Fruit fly (Drosophila melanogaster) whole organism, embryonic: ENCODE data around the gene RpS2.

Experiments used
- Atf3 ChIP-seq: fragments of 200-800 bp; sonication (Bioruptor generic); optimal IDR thresholded peaks from 3 replicates; lab custom pipeline; 2016; ENCODE audit warnings: missing biosample characterization, missing genetic modification characterization
- Awh ChIP-seq: fragments of 200-800 bp; sonication (Bioruptor generic); IDR thresholded peaks from 2 replicates; pipeline ENCODE4, ENCODE4 v1.3.6; 2022; ENCODE audit warnings: missing biosample characterization, missing genetic modification characterization
- CG10267 ChIP-seq: fragments of 200-800 bp; sonication (Bioruptor generic); optimal IDR thresholded peaks from 2 replicates; lab custom pipeline; 2018; ENCODE audit warnings: missing biosample characterization, mild to moderate bottlenecking, missing genetic modification characterization, moderate library complexity
- CG10274 ChIP-seq: fragments of 200-800 bp; sonication (Bioruptor generic); optimal IDR thresholded peaks from 3 replicates; lab custom pipeline; 2017; ENCODE audit warnings: missing biosample characterization, mild to moderate bottlenecking, missing genetic modification characterization
- CG11093 ChIP-seq: fragments of 200-800 bp; sonication (Bioruptor generic); IDR thresholded peaks from 3 replicates; pipeline ENCODE4 v1.3.6; 2022; ENCODE audit warnings: missing biosample characterization, missing genetic modification characterization
- CG13287 ChIP-seq: fragments of 200-800 bp; sonication (Bioruptor generic); IDR thresholded peaks from 2 replicates; pipeline ENCODE4 v1.3.6; 2022; ENCODE audit warnings: missing biosample characterization, missing genetic modification characterization; ENCODE audit not compliant: partially characterized antibody
- CG13624 ChIP-seq: fragments of 200-800 bp; sonication (Bioruptor generic); optimal IDR thresholded peaks from 2 replicates; lab custom pipeline; 2016; ENCODE audit warnings: missing biosample characterization, missing genetic modification characterization
- CG13894 ChIP-seq: fragments of 200-800 bp; sonication (Bioruptor generic); optimal IDR thresholded peaks from 3 replicates; lab custom pipeline; 2018; ENCODE audit warnings: missing biosample characterization, mild to moderate bottlenecking, missing genetic modification characterization, moderate library complexity
- CG14710 ChIP-seq: fragments of 200-800 bp; sonication (Bioruptor generic); optimal IDR thresholded peaks from 3 replicates; lab custom pipeline; 2019; ENCODE audit warnings: missing biosample characterization, mild to moderate bottlenecking, missing genetic modification characterization, moderate library complexity
- CG15269 ChIP-seq: fragments of 200-800 bp; sonication (Bioruptor generic); optimal IDR thresholded peaks from 2 replicates; lab custom pipeline; 2018; ENCODE audit warnings: missing biosample characterization, mild to moderate bottlenecking, missing genetic modification characterization, moderate library complexity
- CG17912 ChIP-seq: fragments of 200-800 bp; sonication (Bioruptor generic); optimal IDR thresholded peaks from 2 replicates; lab custom pipeline; 2018; ENCODE audit warnings: missing biosample characterization, mild to moderate bottlenecking, missing genetic modification characterization
- CG3281 ChIP-seq: fragments of 200-800 bp; sonication (Bioruptor generic); optimal IDR thresholded peaks from 3 replicates; lab custom pipeline; 2017; ENCODE audit warnings: missing biosample characterization, mild to moderate bottlenecking, missing genetic modification characterization
- CG33213 ChIP-seq: fragments of 200-800 bp; sonication (Bioruptor generic); optimal IDR thresholded peaks from 3 replicates; lab custom pipeline; 2016; ENCODE audit warnings: missing biosample characterization, missing genetic modification characterization
- CG3995 ChIP-seq: fragments of 200-800 bp; sonication (Bioruptor generic); optimal IDR thresholded peaks from 3 replicates; lab custom pipeline; 2016; ENCODE audit warnings: missing biosample characterization, missing genetic modification characterization
- CG42726 ChIP-seq: fragments of 200-800 bp; sonication (Bioruptor generic); IDR thresholded peaks from 2 replicates; pipeline ENCODE4 v1.3.6; 2022; ENCODE audit warnings: missing biosample characterization, missing genetic modification characterization; ENCODE audit not compliant: partially characterized antibody
- CG4404 ChIP-seq: fragments of 200-800 bp; sonication (Bioruptor generic); IDR thresholded peaks from 2 replicates; pipeline ENCODE4 v1.3.6; 2022; ENCODE audit warnings: missing biosample characterization, missing genetic modification characterization
- CG6654 ChIP-seq: fragments of 200-800 bp; sonication (Bioruptor generic); optimal IDR thresholded peaks from 2 replicates; lab custom pipeline; 2017; ENCODE audit warnings: missing biosample characterization, mild to moderate bottlenecking, missing genetic modification characterization
- CG7372 ChIP-seq: fragments of 200-800 bp; sonication (Bioruptor generic); IDR thresholded peaks from 2 replicates; pipeline ENCODE4 v1.3.6; 2022; ENCODE audit warnings: missing biosample characterization, missing genetic modification characterization
- CG8290 ChIP-seq, 3 experiments: fragments of 200-800 bp; sonication (Bioruptor generic); optimal IDR thresholded peaks; 2 replicates each; lab custom pipeline; 2016 to 2019; ENCODE audit warnings: missing biosample characterization in 3 of 3, missing genetic modification characterization in 3 of 3, mild to moderate bottlenecking in 2 of 3, moderate library complexity in 1 of 3
- D19A ChIP-seq: fragments of 200-800 bp; optimal IDR thresholded peaks from 3 replicates; lab custom pipeline; 2019; ENCODE audit warnings: missing biosample characterization, mild to moderate bottlenecking, missing genetic modification characterization, moderate library complexity
- Dref ChIP-seq: fragments of 200-800 bp; sonication (Bioruptor generic); IDR thresholded peaks from 2 replicates; pipeline ENCODE4 v1.3.6; 2022; ENCODE audit warnings: missing biosample characterization, missing genetic modification characterization
- ERR ChIP-seq: fragments of 200-800 bp; sonication (Bioruptor generic); optimal IDR thresholded peaks from 2 replicates; lab custom pipeline; 2016; ENCODE audit warnings: missing biosample characterization, missing genetic modification characterization
- Hand ChIP-seq: fragments of 200-800 bp; sonication (Bioruptor generic); optimal IDR thresholded peaks from 2 replicates; lab custom pipeline; 2017; ENCODE audit warnings: mild to moderate bottlenecking, missing biosample characterization, missing genetic modification reagents, missing genetic modification characterization
- Hey ChIP-seq: fragments of 200-800 bp; sonication (Bioruptor generic); optimal IDR thresholded peaks from 3 replicates; lab custom pipeline; 2018; ENCODE audit warnings: missing biosample characterization, mild to moderate bottlenecking, missing genetic modification characterization
- HmgZ ChIP-seq: fragments of 200-800 bp; sonication (Bioruptor generic); optimal IDR thresholded peaks from 2 replicates; lab custom pipeline; 2018; ENCODE audit warnings: missing biosample characterization, mild to moderate bottlenecking, missing genetic modification characterization
- Lhr ChIP-seq: fragments of 200-800 bp; sonication (Bioruptor generic); optimal IDR thresholded peaks from 3 replicates; lab custom pipeline; 2017; ENCODE audit warnings: mild to moderate bottlenecking, missing biosample characterization, missing genetic modification reagents, missing genetic modification characterization
- Nf-YC ChIP-seq: fragments of 200-800 bp; optimal IDR thresholded peaks from 3 replicates; lab custom pipeline; 2019; ENCODE audit warnings: missing biosample characterization, mild to moderate bottlenecking, missing genetic modification characterization, moderate library complexity
- Oli ChIP-seq: fragments of 200-800 bp; sonication (Bioruptor generic); optimal IDR thresholded peaks from 2 replicates; lab custom pipeline; 2018; ENCODE audit warnings: missing biosample characterization, mild to moderate bottlenecking, missing genetic modification characterization, moderate library complexity
- Pdp1 ChIP-seq, 2 experiments: fragments of 200-800 bp; sonication (Bioruptor generic); optimal IDR thresholded peaks; 3 replicates each; lab custom pipeline; 2016; ENCODE audit warnings: missing biosample characterization in 2 of 2, missing genetic modification characterization in 2 of 2, mild to moderate bottlenecking in 1 of 2, moderate library complexity in 1 of 2
- Sry-β ChIP-seq: fragments of 200-800 bp; sonication (Bioruptor generic); optimal IDR thresholded peaks from 2 replicates; lab custom pipeline; 2018; ENCODE audit warnings: missing biosample characterization, mild to moderate bottlenecking, missing genetic modification characterization, moderate library complexity
- Taf1 ChIP-seq: fragments of 200-800 bp; sonication (Bioruptor generic); IDR thresholded peaks from 2 replicates; pipeline ENCODE4 v1.3.6; 2022; ENCODE audit warnings: missing biosample characterization, missing genetic modification characterization
- Trl ChIP-seq, 3 experiments: fragments of >200 bp in 2 of 3; fragments of 200-800 bp in 1 of 3; sonication (Bioruptor generic) in 1 of 3; optimal IDR thresholded peaks; 2 replicates in 1 of 3; 3 replicates in 2 of 3; lab custom pipeline; 2016 to 2017; ENCODE audit warnings: missing biosample characterization in 1 of 3, missing genetic modification characterization in 1 of 3
- Xrp1 ChIP-seq: fragments of 200-800 bp; sonication (Bioruptor generic); IDR thresholded peaks from 2 replicates; pipeline ENCODE4 v1.3.6; 2022; ENCODE audit warnings: missing biosample characterization, missing genetic modification characterization
- chinmo ChIP-seq: fragments of 200-800 bp; sonication (Bioruptor generic); IDR thresholded peaks from 4 replicates; pipeline ENCODE4 v1.3.6; 2022; ENCODE audit warnings: missing biosample characterization, missing genetic modification characterization; ENCODE audit not compliant: partially characterized antibody
- crc ChIP-seq: fragments of 200-800 bp; sonication (Bioruptor generic); optimal IDR thresholded peaks from 2 replicates; lab custom pipeline; 2016; ENCODE audit warnings: missing biosample characterization, missing genetic modification characterization
- dysf ChIP-seq: fragments of 200-800 bp; sonication (Bioruptor generic); IDR thresholded peaks from 3 replicates; pipeline ENCODE4 v1.3.6; 2022; ENCODE audit warnings: missing biosample characterization, missing genetic modification characterization
- fd102C ChIP-seq: fragments of 200-800 bp; sonication (Bioruptor generic); optimal IDR thresholded peaks from 2 replicates; lab custom pipeline; 2018; ENCODE audit warnings: missing biosample characterization, mild to moderate bottlenecking, missing genetic modification characterization, moderate library complexity
- gce ChIP-seq: fragments of 200-800 bp; sonication (Bioruptor generic); IDR thresholded peaks from 3 replicates; pipeline ENCODE4 v1.3.6; 2022; ENCODE audit warnings: missing biosample characterization, missing genetic modification characterization
- ham ChIP-seq: fragments of 200-800 bp; sonication (Bioruptor generic); IDR thresholded peaks from 2 replicates; pipeline ENCODE4 v1.3.6; 2022; ENCODE audit warnings: missing biosample characterization, missing genetic modification characterization
- her ChIP-seq: fragments of 200-800 bp; sonication (Bioruptor generic); optimal IDR thresholded peaks from 2 replicates; lab custom pipeline; 2016; ENCODE audit warnings: missing biosample characterization, missing genetic modification characterization
- inv ChIP-seq: fragments of 200-800 bp; sonication (Bioruptor generic); IDR thresholded peaks from 2 replicates; pipeline ENCODE4 v1.3.6; 2022; ENCODE audit warnings: missing biosample characterization, missing genetic modification characterization; ENCODE audit not compliant: partially characterized antibody
- kah ChIP-seq: fragments of 200-800 bp; sonication (Bioruptor generic); optimal IDR thresholded peaks from 2 replicates; lab custom pipeline; 2018; ENCODE audit warnings: missing biosample characterization, mild to moderate bottlenecking, missing genetic modification characterization
- lilli ChIP-seq: fragments of 200-800 bp; sonication (Bioruptor generic); optimal IDR thresholded peaks from 3 replicates; lab custom pipeline; 2016; ENCODE audit warnings: missing biosample characterization, missing genetic modification characterization
- lola ChIP-seq, 3 experiments: fragments of >200 bp in 2 of 3; fragments of 200-800 bp in 1 of 3; sonication (Bioruptor generic) in 1 of 3; optimal IDR thresholded peaks; 2 replicates each; lab custom pipeline; 2017 to 2019; ENCODE audit warnings: missing biosample characterization in 3 of 3, missing genetic modification characterization in 3 of 3, mild to moderate bottlenecking in 1 of 3, moderate library complexity in 1 of 3
- mirr ChIP-seq: fragments of 200-800 bp; sonication (Bioruptor generic); optimal IDR thresholded peaks from 3 replicates; lab custom pipeline; 2018; ENCODE audit warnings: missing biosample characterization, mild to moderate bottlenecking, missing genetic modification characterization
- nom ChIP-seq: fragments of 200-800 bp; sonication (Bioruptor generic); optimal IDR thresholded peaks from 2 replicates; lab custom pipeline; 2017; ENCODE audit warnings: missing biosample characterization, missing genetic modification characterization, mild to moderate bottlenecking, moderate library complexity, missing genetic modification reagents
- unpg ChIP-seq: fragments of 200-800 bp; sonication (Bioruptor generic); optimal IDR thresholded peaks from 3 replicates; lab custom pipeline; 2018; ENCODE audit warnings: missing biosample characterization, mild to moderate bottlenecking, missing genetic modification characterization, moderate library complexity
- wek ChIP-seq: fragments of 200-800 bp; sonication (Bioruptor generic); optimal IDR thresholded peaks from 3 replicates; lab custom pipeline; 2018; ENCODE audit warnings: missing biosample characterization, mild to moderate bottlenecking, missing genetic modification characterization, moderate library complexity

The RpS2 gene

dm6 chr2L:9908468-9908967 is 11.2 kb upstream of the RpS2 start, which contains the start of gene CG13124 (continued):
- peak; percentile 32 for TF ChIP-seq unpg (GFP tag; lab: Kevin White, UChicago)
- TF ChIP-seq ERR (GFP tag; lab: Kevin White, UChicago) = peak; percentile 18
- TF ChIP-seq Lhr = no peak
- TF ChIP-seq CG3281 (GFP tag; lab: Kevin White, UChicago) = peak; percentile 13
- no peak for TF ChIP-seq CG17912 (GFP tag; lab: Kevin White, UChicago)
- peak; percentile 38; the same call in 1 of the 2 replicates for TF ChIP-seq Xrp1
- TF ChIP-seq Trl (optimal IDR thresholded peaks at IDR 0.05; lab: Kevin White, UChicago) = peak; percentile 55 to 84
- no peak for TF ChIP-seq Trl (GFP tag; optimal IDR thresholded peaks at IDR 0.05; lab: Kevin White, UChicago)
- peak in 1 of 2 experiments; percentile 60 for TF ChIP-seq Pdp1 (GFP tag; optimal IDR thresholded peaks at IDR 0.05; lab: Kevin White, UChicago)
- TF ChIP-seq chinmo = peak; percentile 80; the same call in 1 of the 4 replicates
- TF ChIP-seq Hey (tag; lab: Kevin White, UChicago) = no peak
- no peak for TF ChIP-seq CG10274 (GFP tag; lab: Kevin White, UChicago)
- TF ChIP-seq CG8290 (GFP tag; optimal IDR thresholded peaks at IDR 0.05; lab: Kevin White, UChicago) = no peak
- TF ChIP-seq CG8290 (tag; optimal IDR thresholded peaks at IDR 0.05; lab: Kevin White, UChicago) = peak in 1 of 2 experiments; percentile 46
- no peak for TF ChIP-seq Oli
- peak; percentile 50 for TF ChIP-seq Hand
- peak; percentile 44 for TF ChIP-seq CG13287 (GFP tag; lab: Robert Waterston, UW)
- TF ChIP-seq CG13894 (tag; lab: Kevin White, UChicago) = peak; percentile 50
- TF ChIP-seq Atf3 (GFP tag; lab: Kevin White, UChicago) = no peak
- no peak for TF ChIP-seq Dref (GFP tag; lab: Robert Waterston, UW)
- peak; percentile 59 for TF ChIP-seq lilli (GFP tag; lab: Kevin White, UChicago)
- TF ChIP-seq CG42726 (GFP tag; lab: Robert Waterston, UW) = no peak
- no peak for TF ChIP-seq Awh (GFP tag; lab: Robert Waterston, UW)
- TF ChIP-seq fd102C (GFP tag; lab: Kevin White, UChicago) = no peak
- TF ChIP-seq wek (GFP tag; lab: Kevin White, UChicago) = peak; percentile 21
- peak; percentile 22 for TF ChIP-seq CG3995 (GFP tag; lab: Kevin White, UChicago)
- no peak for TF ChIP-seq Sry-β (GFP tag; lab: Kevin White, UChicago)
- no peak for TF ChIP-seq lola (GFP tag; optimal IDR thresholded peaks at IDR 0.05; lab: Kevin White, UChicago)
- peak; percentile 21 for TF ChIP-seq her (GFP tag; lab: Kevin White, UChicago)
- TF ChIP-seq gce = no peak
- TF ChIP-seq CG6654 (GFP tag; lab: Kevin White, UChicago) = no peak
- no peak for TF ChIP-seq ham (GFP tag; lab: Robert Waterston, UW)
- peak; percentile 0 for TF ChIP-seq HmgZ (tag; lab: Kevin White, UChicago)
- TF ChIP-seq inv (GFP tag; lab: Robert Waterston, UW) = no peak
- no peak for TF ChIP-seq CG4404
- peak; percentile 44 for TF ChIP-seq CG15269
- no peak for TF ChIP-seq crc (GFP tag; lab: Kevin White, UChicago)
- TF ChIP-seq Nf-YC = peak; percentile 10
- TF ChIP-seq kah (GFP tag; lab: Kevin White, UChicago) = no peak
- peak; percentile 0 for TF ChIP-seq CG10267 (tag; lab: Kevin White, UChicago)
- 0 out of 2 replicates have a peak, but pooled peaks have one; percentile 26 for TF ChIP-seq CG7372 (GFP tag; lab: Robert Waterston, UW)
- no peak for TF ChIP-seq CG33213 (GFP tag; lab: Kevin White, UChicago)
- no peak for TF ChIP-seq CG11093 (GFP tag; lab: Robert Waterston, UW)
- TF ChIP-seq D19A (tag; lab: Kevin White, UChicago) = no peak
- TF ChIP-seq mirr (GFP tag; lab: Kevin White, UChicago) = peak; percentile 57
- peak; percentile 43; the same call in 2 of the 3 replicates for TF ChIP-seq dysf (GFP tag; lab: Robert Waterston, UW)
- peak; percentile 61 for TF ChIP-seq nom (GFP tag; lab: Kevin White, UChicago)
- TF ChIP-seq CG14710 (tag; lab: Kevin White, UChicago) = no peak
- TF ChIP-seq Taf1 (GFP tag; lab: Robert Waterston, UW) = no peak
- peak; percentile 22 for TF ChIP-seq CG13624 (GFP tag; lab: Kevin White, UChicago)
